Worm (Caenorhabditis elegans) whole organism, L1 larva: ENCODE results near the gene hsp-60.

ENCODE experiments used
- C34B4.2 ChIP-seq: sonication (generic microtip); optimal IDR thresholded peaks from 2 replicates; lab custom pipeline; 2017; ENCODE audit warnings: mild to moderate bottlenecking, missing genetic modification characterization, missing compliant biosample characterization
- lin-35 ChIP-seq, 2 experiments: fragments of 150-350 bp; optimal IDR thresholded peaks; 2 replicates each; lab custom pipeline; 2014; ENCODE audit warnings: missing biosample characterization in 2 of 2, missing genetic modification characterization in 2 of 2, missing genetic modification reagents in 2 of 2
- tlp-1 ChIP-seq: fragments of 150-350 bp; optimal IDR thresholded peaks from 2 replicates; lab custom pipeline; 2014; ENCODE audit warnings: missing biosample characterization, missing genetic modification characterization
- zip-4 ChIP-seq: fragments of 200-800 bp; sonication (Bioruptor generic); optimal IDR thresholded peaks from 2 replicates; lab custom pipeline; 2018; ENCODE audit warnings: mild to moderate bottlenecking, missing genetic modification characterization, moderate library complexity, missing compliant biosample characterization
- ztf-4 ChIP-seq: fragments of 150-350 bp; optimal IDR thresholded peaks from 2 replicates; lab custom pipeline; 2014; ENCODE audit warnings: missing biosample characterization, missing genetic modification characterization

Gene hsp-60

DNA sequence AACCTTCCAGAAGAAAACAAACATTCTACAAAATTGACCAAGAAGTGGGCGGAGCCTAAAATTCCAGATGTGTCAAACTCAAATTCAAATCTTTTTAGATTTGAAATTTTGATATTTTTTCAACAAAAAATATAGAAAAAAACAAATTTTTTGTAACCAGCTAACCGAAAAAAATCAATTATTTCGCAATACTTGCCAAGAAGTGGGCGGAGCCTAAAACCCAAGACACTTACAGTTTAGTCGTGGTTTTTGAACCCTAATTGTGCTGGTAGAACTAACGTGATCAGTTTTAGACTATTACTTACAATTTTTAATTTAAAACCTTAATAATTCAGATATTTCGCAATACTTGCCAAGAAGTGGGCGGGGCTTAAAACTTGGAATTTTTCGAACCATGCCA lies 53.8 kb downstream of the hsp-60 start:
- TF ChIP-seq C34B4.2 (no peak), lin-35 (GFP tag; optimal IDR thresholded peaks at IDR 0.05; lab: Kevin White, UChicago) (no peak), tlp-1 (no peak)

DNA sequence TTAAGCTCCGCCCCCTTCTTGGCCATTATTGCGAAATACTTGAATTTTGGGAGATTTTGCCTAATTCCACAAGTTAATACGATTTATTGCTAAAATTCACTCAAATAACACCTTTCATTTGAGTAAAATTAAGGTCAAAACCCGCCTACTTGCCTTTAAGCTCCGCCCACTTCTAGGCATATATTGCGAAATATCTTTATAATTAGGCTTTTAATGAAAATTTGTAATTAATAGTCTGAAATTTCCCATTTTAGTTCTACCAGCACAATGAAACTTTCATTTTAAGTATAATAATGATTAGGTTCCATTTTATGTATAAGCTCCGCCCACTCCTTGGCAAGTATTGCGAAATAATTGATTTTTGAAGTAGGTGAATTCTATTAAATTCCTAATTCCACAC lies 55.2 kb downstream of the hsp-60 start:
- no peak for TF ChIP-seq ztf-4 (tag; lab: Kevin White, UChicago)
- peak; percentile 4 for TF ChIP-seq zip-4
- TF ChIP-seq, all 84 proteins: peak for 1
